Worm (Caenorhabditis elegans): ENCODE measurements around the gene rep-1.
A peak's percentile ranks its signal among the peaks of the same experiment; 100 is the strongest.

The rep-1 gene

DNA sequence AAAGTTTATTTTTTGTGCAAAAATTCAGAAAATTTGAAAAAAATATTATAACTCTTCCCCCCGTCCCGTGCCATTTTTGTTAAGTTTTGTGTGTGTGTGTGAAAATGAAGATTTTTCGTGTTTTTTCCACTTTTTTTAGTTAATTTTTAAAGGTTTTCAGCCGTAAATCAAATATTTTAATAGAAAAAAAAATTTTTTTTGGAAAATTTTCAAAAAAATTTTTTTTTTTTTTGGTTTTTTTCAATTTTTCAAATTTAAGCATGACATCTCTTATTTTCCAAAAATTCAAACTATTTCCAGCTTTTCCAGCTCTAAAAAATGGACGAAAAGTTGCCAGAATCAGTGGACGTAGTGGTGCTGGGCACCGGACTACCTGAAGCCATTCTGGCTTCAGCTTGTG lies at the start of gene rep-1:
Gene rep-1, plus strand, starts transcription at position 301 of the 400 bp plus-strand sequence.
- TF ChIP-seq fkh-10 (GFP tag; optimal IDR thresholded peaks at IDR 0.05) (no peak), syd-9 (tag; optimal IDR thresholded peaks at IDR 0.05) (no peak), nhr-11 (tag; optimal IDR thresholded peaks at IDR 0.05) (no peak), zip-5 (tag; optimal IDR thresholded peaks at IDR 0.05) (no peak), gmeb-2 (tag; optimal IDR thresholded peaks at IDR 0.05) (no peak), hlh-15 (tag; optimal IDR thresholded peaks at IDR 0.05) (no peak), madf-2 (tag; optimal IDR thresholded peaks at IDR 0.05) (no peak), ttx-3 (tag; optimal IDR thresholded peaks at IDR 0.05) (no peak), hlh-13 (GFP tag; optimal IDR thresholded peaks at IDR 0.05) (no peak), K02D7.2 (tag; optimal IDR thresholded peaks at IDR 0.05) (no peak), pag-3 (tag; optimal IDR thresholded peaks at IDR 0.05; ENCODE audit: borderline replicate concordance) (no peak), unc-3 (GFP tag; conservative IDR thresholded peaks at IDR 0.05) (no peak), unc-3 (tag; optimal IDR thresholded peaks at IDR 0.05) (no peak), ceh-22 (tag; optimal IDR thresholded peaks at IDR 0.05) (no peak), ceh-18 (tag; optimal IDR thresholded peaks at IDR 0.05) (no peak), ceh-31 (tag; optimal IDR thresholded peaks at IDR 0.05) (no peak), ceh-9 (tag; optimal IDR thresholded peaks at IDR 0.05) (no peak), unc-86 (tag; optimal IDR thresholded peaks at IDR 0.05) (no peak), elt-2 (tag; optimal IDR thresholded peaks at IDR 0.05) (no peak)

DNA sequence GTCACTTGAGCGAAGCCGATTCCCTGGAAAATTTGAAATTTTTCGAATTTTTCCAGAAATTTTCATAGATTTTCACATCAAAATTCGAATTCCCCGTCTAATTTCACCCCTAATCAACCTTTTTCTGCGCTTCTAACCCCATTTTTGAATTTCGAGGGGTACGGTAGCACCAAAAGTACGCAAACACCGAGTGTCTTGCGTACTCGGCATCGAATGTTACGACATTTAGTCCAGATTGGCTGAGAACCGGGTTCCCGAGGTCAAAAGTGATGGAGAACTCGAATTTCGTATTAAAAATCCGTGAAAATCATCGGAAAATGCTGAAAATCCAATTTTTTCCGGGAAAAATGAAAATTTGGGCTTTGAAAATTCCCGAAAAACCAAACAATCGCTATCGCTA lies 41.7 kb upstream of the rep-1 start:
- TF ChIP-seq hlh-30 (tag; optimal IDR thresholded peaks at IDR 0.05; ENCODE audit: insufficient read depth) (no peak), ceh-18 (tag; optimal IDR thresholded peaks at IDR 0.05) (no peak), ttx-3 (tag; optimal IDR thresholded peaks at IDR 0.05) (no peak), lim-6 (tag; optimal IDR thresholded peaks at IDR 0.05) (no peak), npax-4 (tag; optimal IDR thresholded peaks at IDR 0.05) (no peak), ceh-30 (tag; optimal IDR thresholded peaks at IDR 0.05) (no peak), ceh-24 (tag; optimal IDR thresholded peaks at IDR 0.05) (no peak), pag-3 (tag; optimal IDR thresholded peaks at IDR 0.05; ENCODE audit: borderline replicate concordance) (no peak), ceh-45 (GFP tag; IDR thresholded peaks at IDR 0.05) (no peak), hlh-8 (tag; optimal IDR thresholded peaks at IDR 0.05) (no peak)

DNA sequence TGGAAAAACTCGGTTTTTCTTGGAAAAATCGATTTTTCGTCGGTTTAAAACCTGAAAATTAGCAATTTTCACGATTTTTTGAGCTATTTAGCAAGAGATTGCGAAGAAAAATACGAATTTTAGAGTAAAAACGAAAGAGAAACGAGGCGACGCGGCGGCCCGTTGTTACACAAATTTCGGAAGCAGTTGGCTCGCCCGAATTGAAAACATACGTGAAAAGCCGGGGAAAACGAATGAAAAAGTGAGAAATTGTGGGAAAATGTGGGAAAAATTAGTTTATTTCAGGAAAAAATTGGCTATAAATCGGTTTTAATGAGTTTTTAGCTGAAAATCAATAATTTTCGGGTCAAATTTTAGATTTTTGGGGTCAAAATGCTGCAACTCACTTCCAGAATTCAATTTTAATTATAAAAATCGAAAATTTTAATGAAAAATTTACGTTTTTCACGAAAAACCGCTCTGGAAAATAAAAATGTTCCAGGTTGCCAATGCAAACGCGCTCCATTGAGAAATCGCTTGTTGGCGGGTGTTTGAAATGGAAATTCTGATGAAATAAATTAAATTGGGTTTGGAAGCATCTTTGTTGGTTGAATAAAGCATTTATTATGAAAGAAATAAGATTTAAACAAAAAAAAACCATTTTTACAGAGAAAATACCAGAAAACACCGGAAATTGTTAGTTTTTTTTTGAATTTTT lies 37.2 kb upstream of the rep-1 start, which contains the start of gene snf-6:
Gene snf-6, minus strand, starts transcription at position 51 of the 697 bp plus-strand sequence.
- TF ChIP-seq hlh-6 (tag; optimal IDR thresholded peaks at IDR 0.05), result no peak
- TF ChIP-seq che-1 (tag; optimal IDR thresholded peaks at IDR 0.05), result peak; percentile 28
- TF ChIP-seq hlh-8 (tag; optimal IDR thresholded peaks at IDR 0.05), result no peak
- TF ChIP-seq fkh-6 (tag; optimal IDR thresholded peaks at IDR 0.05), result no peak
- no peak for TF ChIP-seq hlh-30 (tag; optimal IDR thresholded peaks at IDR 0.05; ENCODE audit: insufficient read depth)

DNA sequence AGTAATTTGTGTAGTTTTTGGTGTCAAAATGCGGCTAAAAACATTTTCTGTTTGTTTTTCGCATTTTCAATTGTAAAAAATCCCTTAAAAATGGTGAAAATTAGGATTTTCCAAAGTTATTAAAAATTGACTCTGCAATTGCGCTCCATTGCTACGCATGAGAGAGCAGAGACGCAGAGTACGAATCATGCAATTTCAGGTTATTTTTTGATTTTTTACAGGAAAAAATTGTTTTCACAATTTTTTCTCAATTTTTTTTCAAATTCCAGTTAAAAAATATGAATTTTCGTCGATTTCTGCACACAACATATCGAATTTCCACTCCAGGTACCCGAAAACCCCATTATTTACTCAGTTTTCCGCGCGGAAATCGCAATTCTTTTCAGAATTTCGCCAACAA lies 36.5 kb upstream of the rep-1 start, which contains the start of gene mtg-1:
Gene mtg-1, plus strand, starts transcription at position 160 of the 400 bp plus-strand sequence.
- TF ChIP-seq pat-9 (tag; optimal IDR thresholded peaks at IDR 0.05) (no peak), ceh-48 (tag; optimal IDR thresholded peaks at IDR 0.05) (no peak), unc-55 (GFP tag; optimal IDR thresholded peaks at IDR 0.05) (peak; percentile 16), rnt-1 (tag; optimal IDR thresholded peaks at IDR 0.05) (no peak), ceh-18 (tag; optimal IDR thresholded peaks at IDR 0.05) (no peak)

DNA sequence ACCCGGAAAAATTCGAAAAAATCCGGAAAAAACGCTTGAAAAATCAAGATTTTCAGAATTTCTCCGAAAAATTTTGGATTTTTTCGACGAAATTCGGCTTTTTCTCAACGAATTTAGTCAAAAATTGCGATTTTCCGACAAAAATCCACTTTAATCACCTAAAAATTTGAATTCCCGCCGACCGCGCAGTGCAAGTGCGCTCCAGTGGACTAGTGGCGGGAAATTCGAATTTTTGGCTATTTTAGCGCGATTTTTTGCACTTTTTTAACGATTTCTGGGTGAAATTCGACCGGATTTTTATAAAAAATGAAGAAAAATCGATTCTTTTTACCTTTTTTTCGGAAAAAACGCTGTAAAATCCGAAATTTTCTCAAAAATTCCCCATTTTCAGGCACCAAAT lies 35.7 kb upstream of the rep-1 start:
- TF ChIP-seq fkh-6 (tag; optimal IDR thresholded peaks at IDR 0.05) (no peak), ceh-34 (tag; optimal IDR thresholded peaks at IDR 0.05) (no peak), unc-86 (tag; optimal IDR thresholded peaks at IDR 0.05) (no peak), hlh-30 (tag; optimal IDR thresholded peaks at IDR 0.05; ENCODE audit: insufficient read depth) (no peak), ceh-30 (tag; optimal IDR thresholded peaks at IDR 0.05) (no peak), dmd-4 (tag; optimal IDR thresholded peaks at IDR 0.05; ENCODE audit: borderline replicate concordance) (no peak), ceh-2 (tag; optimal IDR thresholded peaks at IDR 0.05) (no peak), ceh-24 (tag; optimal IDR thresholded peaks at IDR 0.05) (no peak), ttx-3 (tag; optimal IDR thresholded peaks at IDR 0.05) (no peak), nfya-1 (tag; optimal IDR thresholded peaks at IDR 0.05) (no peak), unc-55 (GFP tag; optimal IDR thresholded peaks at IDR 0.05) (no peak), T23F11.4 (GFP tag; optimal IDR thresholded peaks at IDR 0.05) (no peak), syd-9 (tag; optimal IDR thresholded peaks at IDR 0.05) (no peak), pat-9 (tag; optimal IDR thresholded peaks at IDR 0.05) (no peak), ceh-6 (GFP tag; optimal IDR thresholded peaks at IDR 0.05) (no peak), elt-4 (tag; optimal IDR thresholded peaks at IDR 0.05) (no peak)

Measured in whole organism, late embryonic.